Worm (Caenorhabditis elegans) whole organism, mixed stage, embryonic: Measurements from ENCODE around the gene srx-122.

Source experiments
- blmp-1 ChIP-seq: fragments of 150-350 bp; optimal IDR thresholded peaks from 2 replicates; lab custom pipeline; 2014; ENCODE audit warnings: missing biosample characterization, missing genetic modification characterization
- ceh-39 ChIP-seq: fragments of 150-350 bp; optimal IDR thresholded peaks from 2 replicates; lab custom pipeline; 2014; ENCODE audit warnings: missing biosample characterization, missing genetic modification characterization
- ceh-43 ChIP-seq: fragments of 200-800 bp; sonication (Bioruptor generic); optimal IDR thresholded peaks from 2 replicates; lab custom pipeline; 2018; ENCODE audit warnings: mild to moderate bottlenecking, missing genetic modification characterization, moderate library complexity, missing compliant biosample characterization
- ceh-83 ChIP-seq: fragments of 200-800 bp; sonication (Bioruptor generic); optimal IDR thresholded peaks from 2 replicates; lab custom pipeline; 2018; ENCODE audit warnings: mild to moderate bottlenecking, missing genetic modification characterization, missing compliant biosample characterization
- ces-1 ChIP-seq: fragments of 150-350 bp; optimal IDR thresholded peaks from 2 replicates; lab custom pipeline; 2014; ENCODE audit warnings: missing biosample characterization, missing genetic modification reagents, missing genetic modification characterization
- cnd-1 ChIP-seq: fragments of 200-800 bp; sonication (Bioruptor generic); optimal IDR thresholded peaks from 2 replicates; lab custom pipeline; 2018; ENCODE audit warnings: mild to moderate bottlenecking, missing genetic modification characterization, missing compliant biosample characterization
- drap-1 ChIP-seq: fragments of 200-800 bp; sonication (Bioruptor generic); optimal IDR thresholded peaks from 3 replicates; lab custom pipeline; 2018; ENCODE audit warnings: mild to moderate bottlenecking, missing genetic modification characterization, missing compliant biosample characterization
- elt-1 ChIP-seq: sonication (generic microtip); optimal IDR thresholded peaks from 2 replicates; lab custom pipeline; 2017; ENCODE audit warnings: missing genetic modification characterization, mild to moderate bottlenecking, missing compliant biosample characterization, antibody characterized with exemption, moderate library complexity, borderline replicate concordance; ENCODE audit not compliant: insufficient read depth
- elt-3 ChIP-seq: fragments of 150-350 bp; optimal IDR thresholded peaks from 2 replicates; lab custom pipeline; 2014; ENCODE audit warnings: missing biosample characterization, missing genetic modification characterization
- ham-2 ChIP-seq: fragments of 200-800 bp; sonication (Bioruptor generic); optimal IDR thresholded peaks from 2 replicates; lab custom pipeline; 2018; ENCODE audit warnings: mild to moderate bottlenecking, missing genetic modification characterization, missing compliant biosample characterization
- hlh-1 ChIP-seq: fragments of 150-350 bp; optimal IDR thresholded peaks from 2 replicates; lab custom pipeline; 2014; ENCODE audit warnings: missing biosample characterization, missing genetic modification reagents, missing genetic modification characterization
- lin-13 ChIP-seq: fragments of 150-350 bp; optimal IDR thresholded peaks from 2 replicates; lab custom pipeline; 2014; ENCODE audit warnings: missing biosample characterization, missing genetic modification characterization
- lin-32 ChIP-seq: fragments of 200-800 bp; sonication (Bioruptor generic); optimal IDR thresholded peaks from 2 replicates; lab custom pipeline; 2018; ENCODE audit warnings: mild to moderate bottlenecking, missing genetic modification characterization, missing compliant biosample characterization
- lsy-2 ChIP-seq: fragments of 150-350 bp; optimal IDR thresholded peaks from 2 replicates; lab custom pipeline; 2014; ENCODE audit warnings: missing biosample characterization, missing genetic modification characterization
- mab-5 ChIP-seq: fragments of 150-350 bp; optimal IDR thresholded peaks from 2 replicates; lab custom pipeline; 2014; ENCODE audit warnings: missing biosample characterization, missing genetic modification characterization
- mep-1 ChIP-seq: fragments of 150-350 bp; optimal IDR thresholded peaks from 2 replicates; lab custom pipeline; 2017; ENCODE audit warnings: missing biosample characterization, missing genetic modification reagents, missing genetic modification characterization, inconsistent platforms
- mls-2 ChIP-seq: sonication (generic microtip); optimal IDR thresholded peaks from 2 replicates; lab custom pipeline; 2016; ENCODE audit warnings: mild to moderate bottlenecking, missing genetic modification characterization, moderate library complexity, missing compliant biosample characterization
- nhr-12 ChIP-seq: fragments of 150-350 bp; optimal IDR thresholded peaks from 2 replicates; lab custom pipeline; 2014; ENCODE audit warnings: missing biosample characterization, missing genetic modification characterization
- nhr-2 ChIP-seq: fragments of 150-350 bp; optimal IDR thresholded peaks from 2 replicates; lab custom pipeline; 2014; ENCODE audit warnings: missing biosample characterization, missing genetic modification characterization
- nhr-28 ChIP-seq: fragments of 150-350 bp; optimal IDR thresholded peaks from 2 replicates; lab custom pipeline; 2014; ENCODE audit warnings: missing biosample characterization, missing genetic modification characterization
- nhr-76 ChIP-seq: sonication (generic microtip); optimal IDR thresholded peaks from 2 replicates; lab custom pipeline; 2017; ENCODE audit warnings: missing biosample characterization, missing genetic modification characterization
- pha-4 ChIP-seq: fragments of 150-350 bp; optimal IDR thresholded peaks from 2 replicates; lab custom pipeline; 2018; ENCODE audit warnings: missing biosample characterization, missing genetic modification reagents, missing genetic modification characterization
- snpc-4 ChIP-seq: fragments of 150-350 bp; optimal IDR thresholded peaks from 2 replicates; lab custom pipeline; 2014; ENCODE audit warnings: missing biosample characterization, missing genetic modification characterization
- sptf-1 ChIP-seq: sonication (generic microtip); optimal IDR thresholded peaks from 2 replicates; lab custom pipeline; 2017; ENCODE audit warnings: mild to moderate bottlenecking, missing genetic modification characterization, moderate library complexity, missing compliant biosample characterization
- tbx-8 ChIP-seq: fragments of 200-800 bp; sonication (Bioruptor generic); optimal IDR thresholded peaks from 2 replicates; lab custom pipeline; 2018; ENCODE audit warnings: mild to moderate bottlenecking, missing genetic modification characterization, moderate library complexity, missing compliant biosample characterization
- unc-120 ChIP-seq: sonication (generic microtip); optimal IDR thresholded peaks from 2 replicates; lab custom pipeline; 2017; ENCODE audit warnings: missing genetic modification characterization, missing compliant biosample characterization; ENCODE audit not compliant: poor library complexity, severe bottlenecking
- unc-39 ChIP-seq: fragments of 150-350 bp; optimal IDR thresholded peaks from 2 replicates; lab custom pipeline; 2014; ENCODE audit warnings: missing biosample characterization, missing genetic modification characterization
- unc-62 ChIP-seq: fragments of 150-350 bp; optimal IDR thresholded peaks from 2 replicates; lab custom pipeline; 2014; ENCODE audit warnings: missing biosample characterization, missing genetic modification reagents, missing genetic modification characterization
- zip-8 ChIP-seq: fragments of 150-350 bp; optimal IDR thresholded peaks from 2 replicates; lab custom pipeline; 2014; ENCODE audit warnings: missing biosample characterization, missing genetic modification characterization
- ztf-11 ChIP-seq: fragments of 150-350 bp; optimal IDR thresholded peaks from 2 replicates; lab custom pipeline; 2014; ENCODE audit warnings: missing biosample characterization, missing genetic modification characterization

Gene srx-122

DNA sequence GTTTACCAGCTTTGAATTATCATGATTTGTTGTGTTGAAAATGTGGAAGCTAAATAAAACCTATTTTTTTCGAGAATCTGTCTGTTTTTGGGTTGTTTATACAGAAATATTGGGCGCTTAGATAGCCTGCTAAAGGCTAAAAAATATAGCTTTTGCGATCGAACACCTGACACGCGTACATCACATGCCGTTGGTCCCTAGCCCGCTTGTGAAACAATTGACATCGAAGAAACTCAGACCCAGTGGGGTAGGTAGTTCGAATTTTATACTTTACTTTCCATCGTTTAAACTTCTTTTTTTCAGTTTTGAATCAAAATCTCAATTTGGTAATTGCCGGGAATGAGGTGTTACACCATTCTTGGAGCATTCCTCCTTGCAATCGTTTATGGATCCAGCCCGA is 41.3 kb upstream of the srx-122 start, which contains the start of gene C17B7.4:
Gene C17B7.4, plus strand, starts transcription at position 301 of the 400 bp plus-strand sequence.
- no peak for TF ChIP-seq sptf-1 (tag; lab: Kevin White, UChicago)
- no peak for TF ChIP-seq unc-39 (tag; lab: Kevin White, UChicago)
- no peak for TF ChIP-seq nhr-2 (tag; lab: Kevin White, UChicago)
- no peak for TF ChIP-seq lsy-2 (tag; lab: Kevin White, UChicago)
- TF ChIP-seq mab-5 (tag; lab: Kevin White, UChicago), result no peak
- no peak for TF ChIP-seq elt-1 (tag; lab: Kevin White, UChicago)
- no peak for TF ChIP-seq lin-32 (GFP tag; lab: Kevin White, UChicago)
- no peak for TF ChIP-seq pha-4 (tag; lab: Kevin White, UChicago)
- TF ChIP-seq nhr-12 (tag; lab: Kevin White, UChicago), result no peak
- no peak for TF ChIP-seq mep-1 (tag; lab: Kevin White, UChicago)
- no peak for TF ChIP-seq snpc-4 (tag; lab: Kevin White, UChicago)
- no peak for TF ChIP-seq ceh-43 (GFP tag; lab: Kevin White, UChicago)
- no peak for TF ChIP-seq tbx-8 (GFP tag; lab: Kevin White, UChicago)
- TF ChIP-seq ceh-39 (tag; lab: Kevin White, UChicago), result no peak
- no peak for TF ChIP-seq nhr-28 (tag; lab: Kevin White, UChicago)
- TF ChIP-seq zip-8 (tag; lab: Kevin White, UChicago), result no peak
- TF ChIP-seq cnd-1 (tag; lab: Kevin White, UChicago), result no peak
- TF ChIP-seq ham-2 (GFP tag; lab: Kevin White, UChicago), result no peak

DNA sequence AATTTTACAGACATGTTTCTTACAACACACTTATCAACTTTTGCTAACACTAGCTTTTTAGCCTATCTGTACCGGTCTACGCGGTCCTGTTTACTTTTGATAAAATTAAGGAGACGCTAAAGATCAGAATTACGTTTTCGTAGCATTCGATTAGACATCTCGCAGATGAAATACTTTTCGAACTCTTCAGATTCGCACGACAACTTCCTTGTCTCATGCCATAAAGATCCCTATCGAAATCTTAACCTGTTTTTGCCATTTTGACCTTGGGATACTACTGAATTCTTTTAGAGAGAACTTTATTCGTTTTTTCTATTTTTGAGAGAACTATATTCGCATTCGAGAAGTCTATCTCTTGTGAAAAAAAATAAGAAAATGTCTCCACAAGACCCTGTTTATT is 35.7 kb upstream of the srx-122 start, which contains the start of gene C17B7.5:
Gene C17B7.5, plus strand, starts transcription at position 301 of the 400 bp plus-strand sequence.
- TF ChIP-seq ztf-11 (tag; lab: Kevin White, UChicago), result no peak
- TF ChIP-seq ceh-39 (tag; lab: Kevin White, UChicago), result no peak
- no peak for TF ChIP-seq tbx-8 (GFP tag; lab: Kevin White, UChicago)
- TF ChIP-seq blmp-1, result no peak
- TF ChIP-seq mls-2 (tag; lab: Kevin White, UChicago), result no peak
- TF ChIP-seq mab-5 (tag; lab: Kevin White, UChicago), result no peak
- TF ChIP-seq unc-62 (GFP tag; lab: Kevin White, UChicago), result no peak
- TF ChIP-seq lin-13 (tag; lab: Kevin White, UChicago), result no peak
- no peak for TF ChIP-seq nhr-12 (tag; lab: Kevin White, UChicago)
- no peak for TF ChIP-seq ceh-83
- no peak for TF ChIP-seq drap-1 (GFP tag; lab: Kevin White, UChicago)

DNA sequence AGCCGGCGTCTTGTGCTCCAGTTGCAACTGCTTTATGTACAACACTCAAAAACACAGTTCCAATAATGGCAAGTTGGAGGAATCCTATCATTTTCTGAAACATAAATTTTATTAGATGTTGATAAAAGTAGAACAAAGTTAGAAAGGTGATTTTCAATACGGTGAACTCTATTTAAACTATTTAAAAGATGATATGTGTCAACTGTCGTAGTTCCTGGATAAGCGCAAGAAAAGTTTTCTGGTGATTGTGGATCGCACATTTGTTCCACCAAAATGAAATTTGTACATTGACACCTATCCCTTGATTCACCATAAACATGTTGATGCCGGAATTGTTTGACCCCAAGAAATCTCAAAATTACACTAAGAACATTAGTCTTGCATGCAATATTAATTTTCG is 34.4 kb upstream of the srx-122 start, which contains the start of gene C17B7.9:
Gene C17B7.9, minus strand, starts transcription at position 101 of the 400 bp plus-strand sequence.
- TF ChIP-seq mep-1 (tag; lab: Kevin White, UChicago) (no peak), zip-8 (tag; lab: Kevin White, UChicago) (no peak), nhr-76 (tag; lab: Kevin White, UChicago) (no peak), elt-3 (tag; lab: Kevin White, UChicago) (no peak), pha-4 (tag; lab: Kevin White, UChicago) (no peak), mab-5 (tag; lab: Kevin White, UChicago) (no peak), unc-39 (tag; lab: Kevin White, UChicago) (no peak), ces-1 (no peak), hlh-1 (tag; lab: Kevin White, UChicago) (no peak), unc-120 (tag; lab: Kevin White, UChicago) (no peak), lin-32 (GFP tag; lab: Kevin White, UChicago) (no peak)

DNA sequence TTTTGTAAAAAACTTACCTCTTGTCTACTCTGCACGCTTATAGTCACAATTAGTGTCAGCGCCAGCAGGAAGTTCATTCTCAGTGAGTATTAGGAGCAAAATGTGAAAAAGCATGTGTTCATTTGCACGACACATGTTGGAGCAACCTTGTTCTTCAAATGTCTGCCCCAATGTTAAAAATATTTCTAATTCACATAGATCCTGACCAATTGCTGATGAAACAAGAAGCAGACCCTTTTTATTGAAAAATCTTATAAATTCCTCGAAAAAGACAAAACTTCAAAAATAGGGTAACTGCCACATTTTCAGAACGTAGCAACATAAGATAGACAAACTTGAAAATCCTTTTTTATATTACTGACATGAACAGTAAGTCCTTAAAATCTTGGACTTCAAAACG is 26.5 kb upstream of the srx-122 start, which contains the start of gene C17B7.8:
Gene C17B7.8, minus strand, starts transcription at position 101 of the 400 bp plus-strand sequence.
- TF ChIP-seq nhr-28 (tag; lab: Kevin White, UChicago) (no peak), nhr-12 (tag; lab: Kevin White, UChicago) (no peak), ztf-11 (tag; lab: Kevin White, UChicago) (no peak), mab-5 (tag; lab: Kevin White, UChicago) (no peak), elt-3 (tag; lab: Kevin White, UChicago) (no peak), blmp-1 (no peak), nhr-2 (tag; lab: Kevin White, UChicago) (no peak), pha-4 (tag; lab: Kevin White, UChicago) (no peak), nhr-76 (tag; lab: Kevin White, UChicago) (no peak)

DNA sequence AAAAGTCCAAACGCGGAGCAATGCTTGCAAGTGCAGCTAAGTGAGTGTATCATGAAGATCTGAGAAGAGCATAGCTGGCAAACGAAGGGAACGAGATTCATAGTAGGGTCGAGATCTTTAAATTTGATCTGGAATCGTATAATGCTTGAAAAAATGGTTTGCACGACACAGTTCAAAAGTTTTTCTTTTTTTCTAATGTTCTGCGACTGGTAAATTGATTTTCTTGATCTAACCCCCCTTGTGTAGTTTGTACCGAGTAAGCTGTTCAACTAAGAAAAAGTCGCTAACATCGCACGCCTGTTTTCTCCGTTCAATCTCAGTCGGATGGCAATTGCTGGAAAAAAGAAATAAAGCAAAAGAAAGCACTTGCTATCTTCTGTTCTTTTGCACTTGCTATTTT is 22.8 kb upstream of the srx-122 start, which contains the start of gene C17B7.14:
Gene C17B7.14, minus strand, starts transcription at position 101 of the 400 bp plus-strand sequence.
- TF ChIP-seq unc-39 (tag; lab: Kevin White, UChicago) (no peak), ztf-11 (tag; lab: Kevin White, UChicago) (no peak), mls-2 (tag; lab: Kevin White, UChicago) (no peak), ceh-43 (GFP tag; lab: Kevin White, UChicago) (no peak), ceh-83 (no peak), cnd-1 (tag; lab: Kevin White, UChicago) (no peak), snpc-4 (tag; lab: Kevin White, UChicago) (no peak), pha-4 (tag; lab: Kevin White, UChicago) (no peak), sptf-1 (tag; lab: Kevin White, UChicago) (no peak), nhr-28 (tag; lab: Kevin White, UChicago) (no peak)
